Fruit fly (Drosophila melanogaster) whole organism, adult: ENCODE data around the gene CG11710.

Experiments used
- CG11617 ChIP-seq: fragments of 200-800 bp; sonication (Bioruptor generic); optimal IDR thresholded peaks from 2 replicates; lab custom pipeline; 2017; ENCODE audit warnings: mild to moderate bottlenecking, missing biosample characterization, missing genetic modification reagents, missing genetic modification characterization
- CG12768 ChIP-seq: fragments of 200-800 bp; sonication (Bioruptor generic); optimal IDR thresholded peaks from 2 replicates; lab custom pipeline; 2017; ENCODE audit warnings: missing biosample characterization, missing genetic modification characterization, mild to moderate bottlenecking, moderate library complexity, missing genetic modification reagents
- CG14711 ChIP-seq: fragments of 200-800 bp; sonication (Bioruptor generic); optimal IDR thresholded peaks from 2 replicates; lab custom pipeline; 2018; ENCODE audit warnings: missing biosample characterization, mild to moderate bottlenecking, missing genetic modification characterization, moderate library complexity
- CG33017 ChIP-seq: fragments of 200-800 bp; sonication (Bioruptor generic); optimal IDR thresholded peaks from 2 replicates; lab custom pipeline; 2018; ENCODE audit warnings: missing biosample characterization, mild to moderate bottlenecking, missing genetic modification characterization, moderate library complexity
- CG5204 ChIP-seq: fragments of 200-800 bp; sonication (Bioruptor generic); optimal IDR thresholded peaks from 2 replicates; lab custom pipeline; 2016; ENCODE audit warnings: missing biosample characterization, missing genetic modification characterization
- CG7101 ChIP-seq: fragments of 200-800 bp; sonication (Bioruptor generic); optimal IDR thresholded peaks from 2 replicates; lab custom pipeline; 2018; ENCODE audit warnings: missing biosample characterization, mild to moderate bottlenecking, missing genetic modification characterization, moderate library complexity
- Clk ChIP-seq: fragments of 200-800 bp; sonication (Bioruptor generic); optimal IDR thresholded peaks from 2 replicates; lab custom pipeline; 2017; ENCODE audit warnings: missing biosample characterization, missing genetic modification characterization
- Crg-1 ChIP-seq: fragments of 200-800 bp; sonication (Bioruptor generic); optimal IDR thresholded peaks from 2 replicates; lab custom pipeline; 2016; ENCODE audit warnings: missing biosample characterization, missing genetic modification characterization
- Hr96 ChIP-seq: fragments of 200-800 bp; sonication (Bioruptor generic); optimal IDR thresholded peaks from 2 replicates; lab custom pipeline; 2016; ENCODE audit warnings: missing biosample characterization, missing genetic modification characterization
- Mnt ChIP-seq: fragments of 200-800 bp; sonication (Bioruptor generic); optimal IDR thresholded peaks from 2 replicates; lab custom pipeline; 2016; ENCODE audit warnings: missing biosample characterization, mild to moderate bottlenecking, missing genetic modification characterization
- bab1 ChIP-seq: fragments of 200-800 bp; sonication (Bioruptor generic); optimal IDR thresholded peaks from 3 replicates; lab custom pipeline; 2019; ENCODE audit warnings: missing biosample characterization, mild to moderate bottlenecking, missing genetic modification characterization, moderate library complexity
- cic ChIP-seq: fragments of 200-800 bp; sonication (Bioruptor generic); optimal IDR thresholded peaks from 2 replicates; lab custom pipeline; 2017; ENCODE audit warnings: missing biosample characterization, mild to moderate bottlenecking, missing genetic modification characterization, moderate library complexity
- cnc ChIP-seq, 2 experiments: fragments of >200 bp; optimal IDR thresholded peaks; 2 replicates each; lab custom pipeline; 2017
- kay ChIP-seq: fragments of 200-800 bp; sonication (Bioruptor generic); peaks from one replicate; lab custom pipeline; 2016; ENCODE audit warnings: missing biosample characterization, missing genetic modification characterization, borderline replicate concordance
- ovo ChIP-seq: fragments of 200-800 bp; sonication (Bioruptor generic); optimal IDR thresholded peaks from 2 replicates; lab custom pipeline; 2016; ENCODE audit warnings: missing biosample characterization, missing genetic modification characterization
- pad ChIP-seq: fragments of 200-800 bp; sonication (Bioruptor generic); optimal IDR thresholded peaks from 3 replicates; lab custom pipeline; 2017; ENCODE audit warnings: missing biosample characterization, missing genetic modification characterization, mild to moderate bottlenecking, moderate library complexity, missing genetic modification reagents
- tj ChIP-seq: fragments of 200-800 bp; sonication (Bioruptor generic); optimal IDR thresholded peaks from 3 replicates; lab custom pipeline; 2017; ENCODE audit warnings: missing biosample characterization, mild to moderate bottlenecking, missing genetic modification characterization, moderate library complexity

CG11710 gene

dm6 chrX:20393580-20393979 lies 35.9 kb downstream of the CG11710 start, which contains the start of gene Syx16:
Gene Syx16, minus strand, starts transcription at chrX:20393751.
- no peak for TF ChIP-seq CG11617 (GFP tag; lab: Kevin White, UChicago)

dm6 chrX:20391230-20391629 lies 38.2 kb downstream of the CG11710 start:
- TF ChIP-seq Mnt (GFP tag; lab: Kevin White, UChicago), result peak; percentile 99
- TF ChIP-seq Hr96 (GFP tag; lab: Kevin White, UChicago), result no peak
- no peak for TF ChIP-seq CG14711 (tag; lab: Kevin White, UChicago)
- TF ChIP-seq bab1 (GFP tag; lab: Kevin White, UChicago), result peak; percentile 42

- TF ChIP-seq Clk (no peak), cic (no peak), kay (GFP tag; lab: Kevin White, UChicago) (no peak), cnc (optimal IDR thresholded peaks at IDR 0.05; lab: Kevin White, UChicago) (no peak), CG33017 (tag; lab: Kevin White, UChicago) (no peak), Mnt (GFP tag; lab: Kevin White, UChicago) (no peak), CG11617 (GFP tag; lab: Kevin White, UChicago) (no peak), pad (no peak), ovo (no peak), Crg-1 (no peak), CG14711 (tag; lab: Kevin White, UChicago) (no peak), tj (GFP tag; lab: Kevin White, UChicago) (no peak), CG7101 (tag; lab: Kevin White, UChicago) (no peak), CG12768 (GFP tag; lab: Kevin White, UChicago) (no peak)
These were observed 38.8 kb downstream of the CG11710 start, which contains the start of gene jb for dm6 chrX:20390706-20391105. Gene jb, minus strand, starts transcription at chrX:20390806.

dm6 chrX:20389633-20390032 lies 39.8 kb downstream of the CG11710 start:
- TF ChIP-seq CG12768 (GFP tag; lab: Kevin White, UChicago) (no peak), CG7101 (tag; lab: Kevin White, UChicago) (no peak), cnc (optimal IDR thresholded peaks at IDR 0.05; lab: Kevin White, UChicago) (no peak), CG11617 (GFP tag; lab: Kevin White, UChicago) (no peak), CG14711 (tag; lab: Kevin White, UChicago) (no peak), ovo (no peak), tj (GFP tag; lab: Kevin White, UChicago) (no peak), pad (no peak)

dm6 chrX:20385865-20386264 lies 43.6 kb downstream of the CG11710 start:
- no peak for TF ChIP-seq CG5204 (GFP tag; lab: Kevin White, UChicago)
- TF ChIP-seq CG11617 (GFP tag; lab: Kevin White, UChicago), result no peak
- no peak for TF ChIP-seq CG12768 (GFP tag; lab: Kevin White, UChicago)
- TF ChIP-seq cnc (optimal IDR thresholded peaks at IDR 0.05; lab: Kevin White, UChicago), result no peak
- TF ChIP-seq CG33017 (tag; lab: Kevin White, UChicago), result no peak
- no peak for TF ChIP-seq Mnt (GFP tag; lab: Kevin White, UChicago)
